Worm (Caenorhabditis elegans): ENCODE measurements around the gene nep-12.
"Not testable (repeated sequence)": the region's sequence is repeated elsewhere in the genome, so short reads cannot be mapped to it uniquely, and the experiment has no call there.

DNA sequence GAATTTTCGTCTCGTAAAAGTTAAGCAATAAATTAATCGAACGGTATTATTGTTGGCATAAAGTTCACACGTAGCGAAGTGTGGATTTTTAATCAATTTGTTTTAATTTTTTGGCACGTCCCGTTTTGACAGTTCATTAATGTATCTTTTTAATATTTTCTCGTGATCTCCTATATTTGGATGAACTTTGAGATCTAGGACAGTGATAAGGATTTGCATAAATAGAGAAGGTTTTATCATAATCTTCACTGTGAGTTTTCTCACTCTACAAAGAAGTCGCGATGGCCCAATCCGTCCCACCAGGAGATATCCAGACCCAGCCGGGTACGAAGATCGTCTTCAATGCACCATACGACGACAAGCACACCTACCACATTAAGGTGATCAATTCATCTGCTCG, 40.8 kb upstream of the nep-12 start, which contains the start of the genes C33F10.8 and msp-40:
- not testable (repeated sequence) for TF ChIP-seq set-16 (GFP tag; IDR thresholded peaks at IDR 0.05); ztf-11 (tag; optimal IDR thresholded peaks at IDR 0.05); lin-13 (GFP tag; optimal IDR thresholded peaks at IDR 0.05); nhr-237 (tag; optimal IDR thresholded peaks at IDR 0.05); lin-39 (tag; optimal IDR thresholded peaks at IDR 0.05); aly-2 (tag; optimal IDR thresholded peaks at IDR 0.05); lsy-2 (tag; optimal IDR thresholded peaks at IDR 0.05); Y75B8A.6 (GFP tag; IDR thresholded peaks at IDR 0.05); dmd-6 (GFP tag; IDR thresholded peaks at IDR 0.05)
